Worm (Caenorhabditis elegans) whole organism, young adult: ENCODE results near the gene srr-10.

ENCODE experiments used
- C06A6.2 ChIP-seq: fragments of 200-800 bp; sonication (Bioruptor generic); conservative IDR thresholded peaks from 2 replicates; pipeline ENCODE4 v1.3.6; 2022; ENCODE audit warnings: missing genetic modification characterization, missing compliant biosample characterization
- F10E7.11 ChIP-seq: sonication (generic microtip); optimal IDR thresholded peaks from 2 replicates; lab custom pipeline; 2017; ENCODE audit warnings: mild to moderate bottlenecking, missing genetic modification characterization, moderate library complexity, missing compliant biosample characterization
- F23B12.7 ChIP-seq: sonication (generic microtip); optimal IDR thresholded peaks from 2 replicates; lab custom pipeline; 2017; ENCODE audit warnings: missing genetic modification characterization, mild to moderate bottlenecking, missing compliant biosample characterization, antibody characterized with exemption, moderate library complexity; ENCODE audit not compliant: insufficient read depth
- F57A8.1 ChIP-seq: fragments of 200-800 bp; sonication (Bioruptor generic); optimal IDR thresholded peaks from 2 replicates; lab custom pipeline; 2018; ENCODE audit warnings: mild to moderate bottlenecking, missing genetic modification characterization, moderate library complexity, missing compliant biosample characterization
- K11D2.4 ChIP-seq: fragments of 200-800 bp; sonication (Bioruptor generic); IDR thresholded peaks from 2 replicates; pipeline ENCODE4 v1.3.6; 2022; ENCODE audit warnings: missing genetic modification reagents, missing genetic modification characterization, missing compliant biosample characterization
- K12H6.12 ChIP-seq: fragments of 200-800 bp; sonication (Bioruptor generic); optimal IDR thresholded peaks from 2 replicates; lab custom pipeline; 2018; ENCODE audit warnings: mild to moderate bottlenecking, missing genetic modification characterization, missing compliant biosample characterization
- T07F8.4 ChIP-seq: sonication (generic microtip); optimal IDR thresholded peaks from 2 replicates; lab custom pipeline; 2016; ENCODE audit warnings: mild to moderate bottlenecking, missing genetic modification characterization, moderate library complexity, missing compliant biosample characterization
- Y53F4B.3 ChIP-seq: fragments of 200-800 bp; sonication (Bioruptor generic); IDR thresholded peaks from 2 replicates; pipeline ENCODE4 v1.3.6; 2022; ENCODE audit warnings: missing genetic modification reagents, missing genetic modification characterization, missing compliant biosample characterization
- Y53G8AR.9 ChIP-seq: fragments of 200-800 bp; sonication (Bioruptor generic); conservative IDR thresholded peaks from 2 replicates; pipeline ENCODE4 v1.3.6; 2022; ENCODE audit warnings: missing genetic modification reagents, missing genetic modification characterization, missing compliant biosample characterization
- Y56A3A.18 ChIP-seq: fragments of 200-800 bp; sonication (Bioruptor generic); IDR thresholded peaks from 2 replicates; pipeline ENCODE4 v1.3.6; 2022; ENCODE audit warnings: missing genetic modification reagents, missing genetic modification characterization, missing compliant biosample characterization
- atf-7 ChIP-seq: sonication (generic microtip); optimal IDR thresholded peaks from 2 replicates; lab custom pipeline; 2017; ENCODE audit warnings: mild to moderate bottlenecking, missing genetic modification characterization, missing compliant biosample characterization
- ceh-27 ChIP-seq: fragments of 200-800 bp; sonication (Bioruptor generic); optimal IDR thresholded peaks from 2 replicates; lab custom pipeline; 2018; ENCODE audit warnings: mild to moderate bottlenecking, missing genetic modification characterization, moderate library complexity, missing compliant biosample characterization
- dpff-1 ChIP-seq: sonication (generic microtip); optimal IDR thresholded peaks from 2 replicates; lab custom pipeline; 2017; ENCODE audit warnings: mild to moderate bottlenecking, missing genetic modification characterization, missing compliant biosample characterization
- ets-4 ChIP-seq: fragments of 200-800 bp; sonication (Bioruptor generic); optimal IDR thresholded peaks from 2 replicates; lab custom pipeline; 2018; ENCODE audit warnings: mild to moderate bottlenecking, missing genetic modification characterization, missing compliant biosample characterization
- hlh-12 ChIP-seq: sonication (generic microtip); optimal IDR thresholded peaks from 2 replicates; lab custom pipeline; 2016; ENCODE audit warnings: missing genetic modification characterization, missing compliant biosample characterization
- hrde-1 ChIP-seq: sonication (generic microtip); optimal IDR thresholded peaks from 2 replicates; lab custom pipeline; 2016; ENCODE audit warnings: missing genetic modification characterization, mild to moderate bottlenecking, missing compliant biosample characterization, moderate library complexity, missing genotype, missing genetic modification reagents, borderline replicate concordance
- lag-1 ChIP-seq: fragments of 200-800 bp; sonication (Bioruptor generic); IDR thresholded peaks from 2 replicates; pipeline ENCODE4 v1.3.6; 2022; ENCODE audit warnings: missing genetic modification reagents, missing genetic modification characterization, missing compliant biosample characterization
- let-607 ChIP-seq, 2 experiments: fragments of 200-800 bp in 1 of 2; sonication (Bioruptor generic) in 1 of 2; sonication (generic microtip) in 1 of 2; optimal IDR thresholded peaks; 2 replicates each; lab custom pipeline; 2016 to 2018; ENCODE audit warnings: mild to moderate bottlenecking in 2 of 2, missing compliant biosample characterization in 2 of 2, missing genetic modification characterization in 2 of 2, moderate library complexity in 2 of 2, missing genotype in 1 of 2
- lin-40 ChIP-seq: sonication (generic microtip); optimal IDR thresholded peaks from 2 replicates; lab custom pipeline; 2016; ENCODE audit warnings: missing genetic modification characterization, mild to moderate bottlenecking, missing compliant biosample characterization, missing genotype, missing genetic modification reagents
- lsy-27 ChIP-seq: sonication (generic microtip); optimal IDR thresholded peaks from 2 replicates; lab custom pipeline; 2017; ENCODE audit warnings: missing genetic modification characterization, mild to moderate bottlenecking, missing compliant biosample characterization, antibody characterized with exemption, missing genotype, borderline replicate concordance; ENCODE audit not compliant: insufficient read depth
- madf-3 ChIP-seq: fragments of 200-800 bp; sonication (Bioruptor generic); IDR thresholded peaks from 2 replicates; pipeline ENCODE4 v1.3.6; 2022; ENCODE audit warnings: missing genetic modification reagents, missing genetic modification characterization, missing compliant biosample characterization
- mes-4 ChIP-seq: sonication (generic microtip); optimal IDR thresholded peaks from 2 replicates; lab custom pipeline; 2016; ENCODE audit warnings: missing genotype, missing genetic modification characterization, missing compliant biosample characterization
- nfya-1 ChIP-seq: sonication (generic microtip); optimal IDR thresholded peaks from 2 replicates; lab custom pipeline; 2017; ENCODE audit warnings: antibody characterized with exemption, missing compliant biosample characterization, missing genetic modification characterization, borderline replicate concordance; ENCODE audit not compliant: insufficient read depth
- nfyb-1 ChIP-seq: fragments of 200-800 bp; sonication (Bioruptor generic); IDR thresholded peaks from 2 replicates; pipeline ENCODE4 v1.3.6; 2022; ENCODE audit warnings: missing genetic modification reagents, missing genetic modification characterization, missing compliant biosample characterization
- nhr-120 ChIP-seq: fragments of 200-800 bp; sonication (Bioruptor generic); IDR thresholded peaks from 2 replicates; pipeline ENCODE4 v1.3.6; 2022; ENCODE audit warnings: missing genetic modification characterization, missing compliant biosample characterization
- nhr-80 ChIP-seq: sonication (generic microtip); optimal IDR thresholded peaks from 2 replicates; lab custom pipeline; 2016; ENCODE audit warnings: missing genetic modification characterization, missing compliant biosample characterization
- nhr-90 ChIP-seq: sonication (generic microtip); optimal IDR thresholded peaks from 2 replicates; lab custom pipeline; 2016; ENCODE audit warnings: missing genotype, mild to moderate bottlenecking, missing genetic modification characterization, missing compliant biosample characterization
- pha-4 ChIP-seq: fragments of 150-350 bp; sonication (generic microtip); optimal IDR thresholded peaks from 2 replicates; lab custom pipeline; 2014; ENCODE audit warnings: missing biosample characterization, missing genetic modification reagents, missing genetic modification characterization
- repo-1 ChIP-seq: sonication (generic microtip); optimal IDR thresholded peaks from 2 replicates; lab custom pipeline; 2017; ENCODE audit warnings: mild to moderate bottlenecking, missing genetic modification characterization, missing compliant biosample characterization
- rpc-1 ChIP-seq, 2 experiments: fragments of 150-350 bp in 1 of 2; sonication (generic microtip) in 1 of 2; optimal IDR thresholded peaks; 2 replicates each; lab custom pipeline; 2014 to 2018; ENCODE audit warnings: missing biosample characterization in 1 of 2, missing genetic modification characterization in 1 of 2, missing genetic modification reagents in 1 of 2, missing genotype in 1 of 2
- sdz-38 ChIP-seq: sonication (generic microtip); optimal IDR thresholded peaks from 2 replicates; lab custom pipeline; 2016; ENCODE audit warnings: missing genotype, missing genetic modification characterization, missing compliant biosample characterization
- sea-2 ChIP-seq: fragments of 200-800 bp; sonication (Bioruptor generic); IDR thresholded peaks from 2 replicates; pipeline ENCODE4 v1.3.6; 2022; ENCODE audit warnings: missing genetic modification characterization, missing compliant biosample characterization
- somi-1 ChIP-seq: fragments of 200-800 bp; sonication (Bioruptor generic); optimal IDR thresholded peaks from 2 replicates; lab custom pipeline; 2018; ENCODE audit warnings: mild to moderate bottlenecking, missing genetic modification characterization, missing compliant biosample characterization
- tbx-9 ChIP-seq: sonication (generic microtip); optimal IDR thresholded peaks from 2 replicates; lab custom pipeline; 2016; ENCODE audit warnings: borderline replicate concordance, missing genetic modification characterization, inconsistent platforms, missing compliant biosample characterization
- unc-62 ChIP-seq: fragments of 150-350 bp; optimal IDR thresholded peaks from 2 replicates; lab custom pipeline; 2014; ENCODE audit warnings: missing biosample characterization, missing genetic modification reagents, missing genetic modification characterization
- xnd-1 ChIP-seq: sonication (generic microtip); optimal IDR thresholded peaks from 2 replicates; lab custom pipeline; 2016; ENCODE audit warnings: missing genotype, missing genetic modification reagents, missing genetic modification characterization, missing compliant biosample characterization
- ztf-22 ChIP-seq: fragments of 200-800 bp; sonication (Bioruptor generic); optimal IDR thresholded peaks from 2 replicates; lab custom pipeline; 2018; ENCODE audit warnings: mild to moderate bottlenecking, missing genetic modification characterization, moderate library complexity, missing compliant biosample characterization
- ztf-25 ChIP-seq: fragments of 200-800 bp; sonication (Bioruptor generic); IDR thresholded peaks from 2 replicates; pipeline ENCODE4 v1.3.6; 2022; ENCODE audit warnings: missing genetic modification reagents, missing genetic modification characterization, missing compliant biosample characterization
- ztf-26 ChIP-seq: sonication (generic microtip); optimal IDR thresholded peaks from 2 replicates; lab custom pipeline; 2017; ENCODE audit warnings: missing genetic modification characterization, missing compliant biosample characterization
- ztf-6 ChIP-seq: fragments of 200-800 bp; sonication (Bioruptor generic); IDR thresholded peaks from 2 replicates; pipeline ENCODE4 v1.3.6; 2022; ENCODE audit warnings: missing genetic modification reagents, missing genetic modification characterization, missing compliant biosample characterization

The srr-10 gene

ce11 chrV:7747987-7748607, 12.7 kb downstream of the srr-10 start:
- TF ChIP-seq Y56A3A.18 (GFP tag; lab: Robert Waterston, UW) (no peak), nhr-90 (tag; lab: Kevin White, UChicago) (peak; percentile 3), rpc-1 (optimal IDR thresholded peaks at IDR 0.05; lab: Kevin White, UChicago) (no peak), rpc-1 (tag; optimal IDR thresholded peaks at IDR 0.05; lab: Kevin White, UChicago) (no peak), mes-4 (tag; lab: Kevin White, UChicago) (no peak), nhr-80 (tag; lab: Kevin White, UChicago) (peak; percentile 92), unc-62 (peak; percentile 58), ztf-22 (GFP tag; lab: Kevin White, UChicago) (peak; percentile 67), lin-40 (tag; lab: Kevin White, UChicago) (no peak), ets-4 (GFP tag; lab: Kevin White, UChicago) (peak; percentile 79), atf-7 (tag; lab: Kevin White, UChicago) (peak; percentile 87), let-607 (tag; optimal IDR thresholded peaks at IDR 0.05; lab: Kevin White, UChicago) (peak; percentile 90 to 94)

ce11 chrV:7749708-7750107, 14.3 kb downstream of the srr-10 start:
- TF ChIP-seq sea-2 (GFP tag; lab: Robert Waterston, UW) (no peak), nhr-80 (tag; lab: Kevin White, UChicago) (peak; percentile 62), let-607 (tag; optimal IDR thresholded peaks at IDR 0.05; lab: Kevin White, UChicago) (peak; percentile 85 to 92)

ce11 chrV:7754557-7754956, 19.1 kb downstream of the srr-10 start, which contains the start of gene T05B11.4:
Gene T05B11.4 (minus strand): TSS chrV:7754657.
- no peak for TF ChIP-seq ztf-6 (GFP tag; lab: Robert Waterston, UW)
- no peak for TF ChIP-seq nhr-120 (GFP tag; lab: Robert Waterston, UW)
- TF ChIP-seq ztf-25 (GFP tag; lab: Robert Waterston, UW), result no peak
- no peak for TF ChIP-seq madf-3 (GFP tag; lab: Robert Waterston, UW)
- TF ChIP-seq rpc-1 (optimal IDR thresholded peaks at IDR 0.05; lab: Kevin White, UChicago), result no peak
- no peak for TF ChIP-seq rpc-1 (tag; optimal IDR thresholded peaks at IDR 0.05; lab: Kevin White, UChicago)
- TF ChIP-seq F23B12.7 (tag; lab: Kevin White, UChicago), result no peak
- TF ChIP-seq F57A8.1, result no peak
- TF ChIP-seq ztf-26 (tag; lab: Kevin White, UChicago), result no peak

- TF ChIP-seq Y53G8AR.9 (GFP tag; lab: Robert Waterston, UW) (no peak), F10E7.11 (tag; lab: Kevin White, UChicago) (no peak), hrde-1 (no peak), C06A6.2 (GFP tag; lab: Robert Waterston, UW) (no peak), T07F8.4 (tag; lab: Kevin White, UChicago) (no peak), hlh-12 (tag; lab: Kevin White, UChicago) (no peak), nfyb-1 (GFP tag; lab: Robert Waterston, UW) (no peak)
- TF ChIP-seq, all 124 proteins: peak for 0
Observed at ce11 chrV:7755991-7756390, 20.6 kb downstream of the srr-10 start.

- no peak for TF ChIP-seq Y53F4B.3 (GFP tag; lab: Robert Waterston, UW)
- TF ChIP-seq pha-4 (tag; lab: Kevin White, UChicago), result no peak
- TF ChIP-seq somi-1, result peak; percentile 61
- no peak for TF ChIP-seq xnd-1 (tag; lab: Kevin White, UChicago)
- TF ChIP-seq lag-1 (GFP tag; lab: Robert Waterston, UW), result no peak
- TF ChIP-seq tbx-9 (tag; lab: Kevin White, UChicago), result no peak
- no peak for TF ChIP-seq sdz-38 (tag; lab: Kevin White, UChicago)
- no peak for TF ChIP-seq nfya-1 (tag; lab: Kevin White, UChicago)
- peak; percentile 73 for TF ChIP-seq K12H6.12 (tag; lab: Kevin White, UChicago)
- TF ChIP-seq nhr-120 (GFP tag; lab: Robert Waterston, UW), result no peak
- no peak for TF ChIP-seq repo-1
- no peak for TF ChIP-seq lsy-27
- no peak for TF ChIP-seq ets-4 (GFP tag; lab: Kevin White, UChicago)
- no peak for TF ChIP-seq dpff-1 (tag; lab: Kevin White, UChicago)
- no peak for TF ChIP-seq K11D2.4 (GFP tag; lab: Robert Waterston, UW)
- peak; percentile 44 for TF ChIP-seq ceh-27 (GFP tag; lab: Kevin White, UChicago)
Observed at ce11 chrV:7759270-7759669, 23.9 kb downstream of the srr-10 start.
